Worm (Caenorhabditis elegans): ENCODE data around the gene C07B5.8.

DNA sequence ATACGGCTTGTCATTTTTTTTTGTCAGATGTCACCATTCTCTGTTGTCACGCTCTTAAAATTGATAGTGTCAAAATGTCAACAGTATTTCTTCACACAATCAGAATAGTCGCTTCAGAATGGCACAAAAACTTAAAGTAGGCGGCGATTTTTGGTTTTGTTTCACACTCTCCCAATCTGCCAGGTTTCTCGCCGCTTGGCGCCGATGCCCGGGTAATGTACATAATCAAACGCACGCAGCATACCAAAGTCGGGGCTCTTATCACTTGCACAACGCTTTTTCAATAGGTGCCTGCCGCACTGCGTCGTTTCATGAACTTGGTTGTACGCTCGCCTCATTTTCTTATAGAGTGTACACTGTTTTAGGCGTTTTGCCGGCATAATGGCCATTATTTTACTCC lies 32.0 kb upstream of the C07B5.8 start:
- TF ChIP-seq W03F9.2 (tag; optimal IDR thresholded peaks at IDR 0.05) (no peak), him-1 (tag; optimal IDR thresholded peaks at IDR 0.05) (no peak)
